Worm (Caenorhabditis elegans): ENCODE results near the gene rpl-38.

The rpl-38 gene

ce11 chrV:15559729-15560128 is 47.8 kb downstream of the rpl-38 start:
- TF ChIP-seq Y48G9A.11 (GFP tag; IDR thresholded peaks at IDR 0.05) (no peak), mes-2 (tag; optimal IDR thresholded peaks at IDR 0.05; ENCODE audit: poor library complexity, severe bottlenecking) (no peak), zag-1 (tag; optimal IDR thresholded peaks at IDR 0.05) (no peak), unc-62 (GFP tag; optimal IDR thresholded peaks at IDR 0.05 in 1 of 2) (peak in 1 of 2 experiments; percentile 81), unc-62 (tag; optimal IDR thresholded peaks at IDR 0.05) (no peak), lin-38 (GFP tag; IDR thresholded peaks at IDR 0.05) (no peak), unc-130 (GFP tag; optimal IDR thresholded peaks at IDR 0.05) (no peak), aha-1 (tag) (peak; percentile 56)

Data from whole organism, L4 larva.